Worm (Caenorhabditis elegans) whole organism, midembryonic: ENCODE data around the gene C10C5.5.

Source experiments
- T22C8.4 ChIP-seq: fragments of 200-800 bp; sonication (Bioruptor generic); IDR thresholded peaks from 2 replicates; pipeline ENCODE4 v1.3.6; 2022; ENCODE audit warnings: missing genetic modification characterization, missing compliant biosample characterization
- cog-1 ChIP-seq: sonication (generic microtip); optimal IDR thresholded peaks from 2 replicates; lab custom pipeline; 2016; ENCODE audit warnings: missing genetic modification characterization, missing compliant biosample characterization
- flt-1 ChIP-seq: fragments of 200-800 bp; sonication (Bioruptor generic); IDR thresholded peaks from 2 replicates; pipeline ENCODE4 v1.3.6; 2022; ENCODE audit warnings: missing genetic modification characterization, missing compliant biosample characterization
- klf-2 ChIP-seq: fragments of 200-800 bp; sonication (Bioruptor generic); conservative IDR thresholded peaks from 2 replicates; pipeline ENCODE4 v1.3.6; 2022; ENCODE audit warnings: missing genetic modification reagents, missing genetic modification characterization, missing compliant biosample characterization
- med-1 ChIP-seq: sonication (generic microtip); optimal IDR thresholded peaks from 2 replicates; lab custom pipeline; 2017; ENCODE audit warnings: missing genetic modification characterization, mild to moderate bottlenecking, missing compliant biosample characterization, antibody characterized with exemption, missing genetic modification reagents; ENCODE audit not compliant: insufficient read depth
- ref-1 ChIP-seq: fragments of 200-800 bp; sonication (Bioruptor generic); conservative IDR thresholded peaks from 2 replicates; pipeline ENCODE4 v1.3.6; 2022; ENCODE audit warnings: missing genetic modification reagents, missing genetic modification characterization, missing compliant biosample characterization
- tab-1 ChIP-seq: fragments of 200-800 bp; sonication (Bioruptor generic); IDR thresholded peaks from 2 replicates; pipeline ENCODE4 v1.3.6; 2022; ENCODE audit warnings: missing genetic modification characterization, missing compliant biosample characterization
- ztf-23 ChIP-seq: fragments of 200-800 bp; sonication (Bioruptor generic); IDR thresholded peaks from 2 replicates; pipeline ENCODE4 v1.3.6; 2022; ENCODE audit warnings: missing genetic modification reagents, missing genetic modification characterization, missing compliant biosample characterization
- ztf-29 ChIP-seq: fragments of 200-800 bp; sonication (Bioruptor generic); IDR thresholded peaks from 2 replicates; pipeline ENCODE4 v1.3.6; 2022; ENCODE audit warnings: missing genetic modification reagents, missing genetic modification characterization, missing compliant biosample characterization

C10C5.5 gene

DNA sequence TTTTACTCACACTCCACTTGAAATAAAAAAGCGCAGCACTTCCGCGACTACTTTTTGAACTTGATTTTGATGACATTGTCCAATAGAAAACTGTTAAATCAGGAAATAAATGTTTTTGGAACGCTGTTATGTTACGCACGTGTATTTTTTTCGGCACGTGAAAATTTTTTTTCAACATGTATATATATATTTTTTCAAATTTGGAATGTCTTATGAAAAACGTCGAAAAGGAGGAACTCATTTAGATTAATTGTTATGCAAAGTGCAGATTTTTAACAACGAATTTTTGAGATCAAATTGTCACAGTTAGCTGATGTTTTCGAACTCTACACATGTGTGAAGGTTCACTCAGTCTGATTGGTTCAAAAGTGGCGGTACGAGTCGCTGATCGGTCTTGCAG, 17.3 kb downstream of the C10C5.5 start, which contains the start of gene F56D5.2:
TSS of gene F56D5.2 (minus strand) at position 101 of the 400 bp plus-strand sequence.
- TF ChIP-seq tab-1 (GFP tag; lab: Robert Waterston, UW): no peak
- no peak for TF ChIP-seq ztf-23 (GFP tag; lab: Robert Waterston, UW)
- TF ChIP-seq med-1 (GFP tag; lab: Kevin White, UChicago): no peak
- TF ChIP-seq ref-1: no peak
- TF ChIP-seq T22C8.4 (GFP tag; lab: Robert Waterston, UW): no peak

DNA sequence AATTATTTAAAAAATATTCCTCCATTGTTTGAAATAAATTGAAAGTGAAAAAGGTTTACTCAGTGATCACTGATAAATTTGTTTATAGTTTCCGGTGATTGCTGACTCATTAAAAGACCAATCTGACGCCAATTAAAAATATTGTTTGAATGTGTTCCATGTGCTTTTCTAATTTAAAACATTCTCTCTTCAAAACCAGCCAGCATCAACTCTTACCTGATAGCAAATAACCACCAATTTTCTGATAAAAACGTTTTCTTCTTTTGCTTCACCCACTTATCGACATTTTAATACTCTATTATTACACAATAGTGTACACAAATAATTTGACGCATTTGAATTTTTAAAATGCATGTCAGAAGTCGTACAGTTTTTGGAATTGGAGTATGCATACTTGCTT, 20.5 kb downstream of the C10C5.5 start, which contains the start of gene F56D5.6:
TSS of gene F56D5.6 (plus strand) at position 208 of the 400 bp plus-strand sequence.
- TF ChIP-seq flt-1: no peak
- no peak for TF ChIP-seq ref-1
- TF ChIP-seq cog-1 (tag; lab: Kevin White, UChicago): no peak
- no peak for TF ChIP-seq ztf-29 (GFP tag; lab: Robert Waterston, UW)
- no peak for TF ChIP-seq T22C8.4 (GFP tag; lab: Robert Waterston, UW)

DNA sequence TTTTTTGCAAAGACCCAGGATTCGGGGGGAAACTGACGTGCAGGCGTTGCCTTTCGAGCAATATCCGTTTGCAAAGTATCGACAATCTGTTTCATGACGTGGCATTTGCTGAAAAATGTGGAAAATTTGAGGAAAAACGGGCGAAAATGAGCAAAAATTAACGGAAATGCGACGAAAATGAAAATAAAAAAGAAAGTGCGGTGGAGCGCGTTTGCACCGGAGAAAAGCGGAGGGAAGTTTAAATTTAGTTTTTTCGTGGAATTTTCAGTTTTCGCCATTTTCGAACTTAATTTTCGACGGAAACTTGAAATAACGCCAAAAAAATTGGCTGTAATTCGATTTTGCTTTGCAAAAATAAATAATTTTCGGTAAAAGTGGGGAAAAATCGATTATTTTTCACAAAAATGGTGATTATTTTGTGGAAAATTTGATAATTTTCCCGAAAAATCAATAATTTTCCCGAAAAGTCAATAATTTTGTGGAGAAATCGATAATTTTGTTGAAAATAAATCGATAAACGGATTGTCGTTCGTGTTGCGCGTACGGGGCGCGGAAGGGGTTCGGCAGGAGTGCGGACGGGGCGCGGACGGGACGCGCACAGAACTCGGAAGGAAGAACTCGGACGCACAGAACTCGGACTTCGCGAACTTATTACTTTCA, 22.7 kb downstream of the C10C5.5 start:
- TF ChIP-seq ref-1 (no peak), T22C8.4 (GFP tag; lab: Robert Waterston, UW) (peak; percentile 64)

DNA sequence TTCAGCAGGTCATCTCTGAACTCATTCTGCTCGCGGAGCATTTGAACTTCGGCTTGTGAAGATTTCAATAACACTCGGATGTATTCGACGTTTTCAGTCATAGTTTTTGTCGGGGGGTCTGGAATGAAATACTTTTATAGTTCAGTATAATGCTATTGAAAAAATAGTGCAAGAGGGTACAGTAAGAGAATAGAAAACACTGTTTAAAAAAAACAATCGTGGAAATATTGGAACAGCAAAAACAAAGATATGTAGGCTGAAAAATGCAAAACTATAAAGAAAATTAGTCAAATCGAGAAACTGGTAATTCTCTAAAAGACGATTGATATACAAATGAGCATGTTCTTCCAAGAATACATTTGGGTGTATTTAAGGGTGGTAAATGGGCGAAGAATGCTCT, 26.8 kb downstream of the C10C5.5 start, which contains the start of gene F56D5.5:
TSS of gene F56D5.5 (minus strand) at position 101 of the 400 bp plus-strand sequence.
- TF ChIP-seq ref-1 (no peak), ztf-23 (GFP tag; lab: Robert Waterston, UW) (no peak), flt-1 (no peak), med-1 (GFP tag; lab: Kevin White, UChicago) (no peak), T22C8.4 (GFP tag; lab: Robert Waterston, UW) (no peak), tab-1 (GFP tag; lab: Robert Waterston, UW) (no peak), ztf-29 (GFP tag; lab: Robert Waterston, UW) (no peak), klf-2 (GFP tag; lab: Robert Waterston, UW) (no peak), cog-1 (tag; lab: Kevin White, UChicago) (no peak)

DNA sequence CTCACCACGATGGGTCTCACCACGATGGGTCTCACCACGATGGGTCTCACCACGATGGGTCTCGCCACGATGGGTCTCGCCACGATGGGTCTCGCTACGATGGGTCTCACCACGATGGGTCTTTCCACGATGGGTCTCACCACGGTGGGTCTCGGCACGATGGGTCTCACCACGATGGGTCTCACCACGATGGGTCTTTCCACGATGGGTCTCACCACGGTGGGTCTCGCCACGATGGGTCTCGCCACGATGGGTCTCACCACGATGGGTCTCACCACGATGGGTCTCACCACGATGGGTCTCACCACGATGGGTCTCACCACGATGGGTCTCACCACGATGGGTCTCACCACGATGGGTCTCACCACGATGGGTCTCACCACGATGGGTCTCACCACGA, 29.5 kb downstream of the C10C5.5 start:
- 0 out of 2 replicates have a peak, but pooled peaks have one; percentile 16 for TF ChIP-seq tab-1 (GFP tag; lab: Robert Waterston, UW)

DNA sequence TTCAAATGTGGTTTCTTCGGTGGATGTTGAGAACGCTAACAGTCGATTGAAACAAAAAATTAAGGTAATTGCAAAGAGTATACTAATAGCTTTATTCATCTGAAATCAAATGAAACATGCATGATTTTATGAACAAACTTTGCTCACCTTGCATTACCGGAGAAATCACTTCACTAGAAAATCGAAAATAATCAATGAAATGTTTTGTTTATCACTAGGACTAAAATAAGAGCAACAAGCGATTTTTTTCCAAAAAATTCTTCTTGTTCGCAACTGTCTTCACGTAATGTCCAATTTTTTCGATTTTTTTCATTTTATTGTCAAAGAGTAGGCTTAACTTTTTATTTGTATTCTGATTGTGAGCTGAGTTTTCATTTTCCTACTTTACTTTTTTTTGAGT, 41.2 kb downstream of the C10C5.5 start, which contains the start of gene F56D5.9:
TSS of gene F56D5.9 (minus strand) at position 101 of the 400 bp plus-strand sequence.
- TF ChIP-seq med-1 (GFP tag; lab: Kevin White, UChicago): no peak
- no peak for TF ChIP-seq tab-1 (GFP tag; lab: Robert Waterston, UW)
- no peak for TF ChIP-seq flt-1
- no peak for TF ChIP-seq klf-2 (GFP tag; lab: Robert Waterston, UW)
- no peak for TF ChIP-seq cog-1 (tag; lab: Kevin White, UChicago)
- no peak for TF ChIP-seq T22C8.4 (GFP tag; lab: Robert Waterston, UW)
- TF ChIP-seq ztf-23 (GFP tag; lab: Robert Waterston, UW): no peak
- TF ChIP-seq ref-1: no peak
- TF ChIP-seq ztf-29 (GFP tag; lab: Robert Waterston, UW): no peak

DNA sequence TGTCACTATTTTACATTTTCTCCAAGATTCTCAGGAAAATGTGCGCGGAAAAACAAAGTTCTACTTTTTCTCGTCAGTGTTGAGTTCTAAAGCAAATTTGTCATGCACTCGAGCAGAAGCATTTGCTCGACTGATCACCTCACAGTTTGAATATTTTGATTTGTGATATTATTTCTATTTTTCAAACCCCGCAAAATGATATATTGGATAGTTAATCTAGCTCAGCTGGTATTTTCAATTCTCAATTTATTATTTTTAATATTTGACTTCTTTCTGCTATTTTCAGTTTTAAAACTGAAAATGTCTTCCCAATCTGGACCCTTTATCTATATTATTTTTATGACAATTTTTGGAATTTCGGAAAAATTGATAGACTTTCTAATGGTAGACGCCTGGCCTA, 41.9 kb downstream of the C10C5.5 start, which contains the start of gene srxa-2:
TSS of gene srxa-2 (plus strand) at position 301 of the 400 bp plus-strand sequence.
- TF ChIP-seq T22C8.4 (GFP tag; lab: Robert Waterston, UW) (no peak), klf-2 (GFP tag; lab: Robert Waterston, UW) (no peak), flt-1 (no peak), tab-1 (GFP tag; lab: Robert Waterston, UW) (no peak), cog-1 (tag; lab: Kevin White, UChicago) (no peak), ref-1 (no peak), ztf-23 (GFP tag; lab: Robert Waterston, UW) (no peak), ztf-29 (GFP tag; lab: Robert Waterston, UW) (no peak), med-1 (GFP tag; lab: Kevin White, UChicago) (no peak)

DNA sequence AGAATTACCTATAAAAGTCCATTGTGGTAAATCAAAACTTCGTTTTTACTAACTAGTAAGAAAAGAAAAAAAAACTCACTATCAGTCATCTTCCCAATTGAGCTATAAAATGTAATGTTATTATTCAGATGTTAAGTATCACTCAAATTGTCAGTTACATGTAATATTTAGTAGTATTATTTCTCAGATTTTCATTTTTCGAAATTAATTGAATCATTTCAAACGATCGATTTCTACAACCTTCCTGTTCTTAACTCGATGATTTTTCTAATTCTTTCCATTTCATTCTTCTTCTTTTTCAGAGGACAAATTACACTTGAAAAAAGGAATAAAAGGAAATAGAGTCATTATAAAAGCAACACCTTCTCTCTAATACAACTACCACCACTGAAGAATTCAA, 46.7 kb downstream of the C10C5.5 start, which contains the start of gene F59B8.1:
TSS of gene F59B8.1 (plus strand) at position 301 of the 400 bp plus-strand sequence.
- no peak for TF ChIP-seq cog-1 (tag; lab: Kevin White, UChicago)

DNA sequence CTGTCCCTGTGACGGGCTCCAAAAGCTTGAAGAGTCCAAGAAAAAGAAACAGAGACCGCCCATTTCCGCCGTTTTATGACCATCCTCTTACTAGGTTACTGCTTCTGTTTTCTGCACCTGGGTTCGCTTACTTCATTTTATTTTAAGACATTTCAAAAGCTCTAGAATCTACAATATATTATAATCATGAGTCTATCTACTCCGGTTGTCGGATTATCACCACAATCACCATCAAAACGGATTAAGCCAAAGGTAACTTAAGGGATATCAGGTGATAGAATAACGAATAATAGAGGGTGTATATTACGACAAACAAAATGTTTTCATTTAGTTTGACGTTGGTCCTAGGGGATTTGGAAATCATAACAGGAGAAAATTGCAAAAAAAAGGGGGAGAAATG, 51.1 kb downstream of the C10C5.5 start:
- TF ChIP-seq med-1 (GFP tag; lab: Kevin White, UChicago) (no peak), flt-1 (no peak), ref-1 (no peak), T22C8.4 (GFP tag; lab: Robert Waterston, UW) (no peak), klf-2 (GFP tag; lab: Robert Waterston, UW) (no peak), ztf-23 (GFP tag; lab: Robert Waterston, UW) (no peak), cog-1 (tag; lab: Kevin White, UChicago) (no peak), ztf-29 (GFP tag; lab: Robert Waterston, UW) (no peak), tab-1 (GFP tag; lab: Robert Waterston, UW) (no peak)
